Fruit fly (Drosophila melanogaster) whole organism, embryonic: ENCODE data around the gene wdn.

Source experiments
- Blimp-1 ChIP-seq: fragments of 200-800 bp; sonication (Bioruptor generic); optimal IDR thresholded peaks from 3 replicates; lab custom pipeline; 2018; ENCODE audit warnings: missing biosample characterization, missing genetic modification characterization, mild to moderate bottlenecking, moderate library complexity, missing genetic modification reagents
- CG10267 ChIP-seq: fragments of 200-800 bp; sonication (Bioruptor generic); optimal IDR thresholded peaks from 2 replicates; lab custom pipeline; 2018; ENCODE audit warnings: missing biosample characterization, mild to moderate bottlenecking, missing genetic modification characterization, moderate library complexity
- CG10979 ChIP-seq: fragments of 200-800 bp; sonication (Bioruptor generic); optimal IDR thresholded peaks from 2 replicates; lab custom pipeline; 2018; ENCODE audit warnings: missing biosample characterization, mild to moderate bottlenecking, missing genetic modification characterization, moderate library complexity
- CG11456 ChIP-seq: fragments of 200-800 bp; sonication (Bioruptor generic); IDR thresholded peaks from 3 replicates; pipeline ENCODE4 v1.3.6; 2022; ENCODE audit warnings: missing biosample characterization, missing genetic modification characterization
- CG11504 ChIP-seq: fragments of 200-800 bp; sonication (Bioruptor generic); optimal IDR thresholded peaks from 3 replicates; lab custom pipeline; 2019; ENCODE audit warnings: missing biosample characterization, mild to moderate bottlenecking, missing genetic modification characterization, moderate library complexity
- CG12236 ChIP-seq: fragments of 200-800 bp; sonication (Bioruptor generic); optimal IDR thresholded peaks from 2 replicates; lab custom pipeline; 2016; ENCODE audit warnings: missing biosample characterization, missing genetic modification characterization
- CG13424 ChIP-seq: fragments of 200-800 bp; sonication (Bioruptor generic); optimal IDR thresholded peaks from 2 replicates; lab custom pipeline; 2019; ENCODE audit warnings: missing biosample characterization, mild to moderate bottlenecking, missing genetic modification characterization, moderate library complexity
- CG14710 ChIP-seq: fragments of 200-800 bp; sonication (Bioruptor generic); optimal IDR thresholded peaks from 3 replicates; lab custom pipeline; 2019; ENCODE audit warnings: missing biosample characterization, mild to moderate bottlenecking, missing genetic modification characterization, moderate library complexity
- CG1602 ChIP-seq: fragments of 200-800 bp; sonication (Bioruptor generic); optimal IDR thresholded peaks from 3 replicates; lab custom pipeline; 2016; ENCODE audit warnings: missing biosample characterization, missing genetic modification characterization
- CG17186 ChIP-seq: fragments of 200-800 bp; sonication (Bioruptor generic); optimal IDR thresholded peaks from 3 replicates; lab custom pipeline; 2017; ENCODE audit warnings: missing biosample characterization, missing genetic modification reagents, missing genetic modification characterization
- CG17361 ChIP-seq: fragments of 200-800 bp; sonication (Bioruptor generic); IDR thresholded peaks from 3 replicates; pipeline ENCODE4 v1.3.6; 2022; ENCODE audit warnings: missing biosample characterization, missing genetic modification characterization
- CG18262 ChIP-seq: fragments of 200-800 bp; optimal IDR thresholded peaks from 3 replicates; lab custom pipeline; 2019; ENCODE audit warnings: missing biosample characterization, mild to moderate bottlenecking, missing genetic modification characterization, moderate library complexity
- CG2678 ChIP-seq: fragments of 200-800 bp; sonication (Bioruptor generic); optimal IDR thresholded peaks from 3 replicates; lab custom pipeline; 2019; ENCODE audit warnings: missing biosample characterization, mild to moderate bottlenecking, missing genetic modification characterization, moderate library complexity
- CG2712 ChIP-seq: fragments of 200-800 bp; optimal IDR thresholded peaks from 3 replicates; lab custom pipeline; 2019; ENCODE audit warnings: missing biosample characterization, mild to moderate bottlenecking, missing genetic modification characterization, moderate library complexity
- CG30431 ChIP-seq: fragments of 200-800 bp; sonication (Bioruptor generic); optimal IDR thresholded peaks from 2 replicates; lab custom pipeline; 2017; ENCODE audit warnings: missing biosample characterization, missing genetic modification characterization
- CG32767 ChIP-seq: fragments of 200-800 bp; sonication (Bioruptor generic); IDR thresholded peaks from 2 replicates; pipeline ENCODE4 v1.3.6; 2022; ENCODE audit warnings: missing biosample characterization, missing genetic modification characterization
- CG3847 ChIP-seq: fragments of 200-800 bp; sonication (Bioruptor generic); IDR thresholded peaks from 2 replicates; pipeline ENCODE4 v1.3.6; 2022; ENCODE audit warnings: missing biosample characterization, missing genetic modification characterization
- CG6254 ChIP-seq: fragments of 200-800 bp; sonication (Bioruptor generic); optimal IDR thresholded peaks from 3 replicates; lab custom pipeline; 2017; ENCODE audit warnings: mild to moderate bottlenecking, missing biosample characterization, missing genetic modification reagents, missing genetic modification characterization
- CG7556 ChIP-seq: fragments of 200-800 bp; sonication (Bioruptor generic); optimal IDR thresholded peaks from 2 replicates; lab custom pipeline; 2017; ENCODE audit warnings: missing biosample characterization, mild to moderate bottlenecking, missing genetic modification characterization
- CG7839 ChIP-seq: fragments of 200-800 bp; sonication (Bioruptor generic); optimal IDR thresholded peaks from 3 replicates; lab custom pipeline; 2018; ENCODE audit warnings: missing biosample characterization, mild to moderate bottlenecking, missing genetic modification characterization, moderate library complexity
- CG8388 ChIP-seq: fragments of 200-800 bp; sonication (Bioruptor generic); optimal IDR thresholded peaks from 2 replicates; lab custom pipeline; 2019; ENCODE audit warnings: missing biosample characterization, mild to moderate bottlenecking, missing genetic modification characterization, moderate library complexity
- Dbx ChIP-seq: fragments of 200-800 bp; sonication (Bioruptor generic); IDR thresholded peaks from 3 replicates; pipeline ENCODE4 v1.3.6; 2022; ENCODE audit warnings: missing biosample characterization, missing genetic modification characterization
- Dek ChIP-seq: fragments of 200-800 bp; sonication (Bioruptor generic); optimal IDR thresholded peaks from 3 replicates; lab custom pipeline; 2019; ENCODE audit warnings: missing biosample characterization, mild to moderate bottlenecking, missing genetic modification characterization, moderate library complexity
- Fer2 ChIP-seq: fragments of 200-800 bp; sonication (Bioruptor generic); optimal IDR thresholded peaks from 2 replicates; lab custom pipeline; 2018; ENCODE audit warnings: missing biosample characterization, mild to moderate bottlenecking, missing genetic modification characterization, moderate library complexity
- Gug ChIP-seq: fragments of 200-800 bp; sonication (Bioruptor generic); IDR thresholded peaks from 4 replicates; pipeline ENCODE4 v1.3.6; 2022; ENCODE audit warnings: missing biosample characterization, missing genetic modification characterization
- HLH4C ChIP-seq: fragments of 200-800 bp; sonication (Bioruptor generic); IDR thresholded peaks from 3 replicates; pipeline ENCODE4 v1.3.6; 2022; ENCODE audit warnings: missing biosample characterization, missing genetic modification characterization; ENCODE audit not compliant: partially characterized antibody
- Hey ChIP-seq: fragments of 200-800 bp; sonication (Bioruptor generic); optimal IDR thresholded peaks from 3 replicates; lab custom pipeline; 2018; ENCODE audit warnings: missing biosample characterization, mild to moderate bottlenecking, missing genetic modification characterization
- Hr3 ChIP-seq: fragments of 200-800 bp; sonication (Bioruptor generic); optimal IDR thresholded peaks from 3 replicates; lab custom pipeline; 2016; ENCODE audit warnings: missing biosample characterization, missing genetic modification characterization
- Nf-YB ChIP-seq: fragments of 200-800 bp; sonication (Bioruptor generic); optimal IDR thresholded peaks from 3 replicates; lab custom pipeline; 2019; ENCODE audit warnings: missing biosample characterization, mild to moderate bottlenecking, missing genetic modification characterization, moderate library complexity
- Sox100B ChIP-seq: fragments of 200-800 bp; sonication (Bioruptor generic); optimal IDR thresholded peaks from 3 replicates; lab custom pipeline; 2018; ENCODE audit warnings: missing biosample characterization, mild to moderate bottlenecking, missing genetic modification characterization
- Sox102F ChIP-seq: fragments of 200-800 bp; sonication (Bioruptor generic); optimal IDR thresholded peaks from 2 replicates; lab custom pipeline; 2018; ENCODE audit warnings: missing biosample characterization, mild to moderate bottlenecking, missing genetic modification characterization, moderate library complexity
- ci ChIP-seq: fragments of 200-800 bp; sonication (Bioruptor generic); IDR thresholded peaks from 3 replicates; pipeline ENCODE4 v1.3.6; 2022; ENCODE audit warnings: missing biosample characterization, missing genetic modification characterization
- crc ChIP-seq: fragments of 200-800 bp; sonication (Bioruptor generic); optimal IDR thresholded peaks from 2 replicates; lab custom pipeline; 2016; ENCODE audit warnings: missing biosample characterization, missing genetic modification characterization
- da ChIP-seq: fragments of 200-800 bp; sonication (Bioruptor generic); optimal IDR thresholded peaks from 2 replicates; lab custom pipeline; 2016; ENCODE audit warnings: missing biosample characterization, missing genetic modification characterization
- fd96Cb ChIP-seq: fragments of 200-800 bp; sonication (Bioruptor generic); optimal IDR thresholded peaks from 2 replicates; lab custom pipeline; 2018; ENCODE audit warnings: missing biosample characterization, mild to moderate bottlenecking, missing genetic modification characterization, moderate library complexity
- gcm ChIP-seq: fragments of 200-800 bp; sonication (Bioruptor generic); optimal IDR thresholded peaks from 2 replicates; lab custom pipeline; 2019; ENCODE audit warnings: missing biosample characterization, mild to moderate bottlenecking, missing genetic modification characterization, moderate library complexity
- gem ChIP-seq: fragments of 200-800 bp; sonication (Bioruptor generic); optimal IDR thresholded peaks from 2 replicates; lab custom pipeline; 2019; ENCODE audit warnings: missing biosample characterization, mild to moderate bottlenecking, missing genetic modification characterization, moderate library complexity
- grau ChIP-seq: fragments of 200-800 bp; optimal IDR thresholded peaks from 3 replicates; lab custom pipeline; 2019; ENCODE audit warnings: missing biosample characterization, mild to moderate bottlenecking, missing genetic modification characterization, moderate library complexity
- h ChIP-seq: fragments of >200 bp; optimal IDR thresholded peaks from 2 replicates; lab custom pipeline; 2017
- kah ChIP-seq: fragments of 200-800 bp; sonication (Bioruptor generic); optimal IDR thresholded peaks from 2 replicates; lab custom pipeline; 2018; ENCODE audit warnings: missing biosample characterization, mild to moderate bottlenecking, missing genetic modification characterization
- ken ChIP-seq: fragments of 200-800 bp; sonication (Bioruptor generic); IDR thresholded peaks from 3 replicates; pipeline ENCODE4 v1.3.6; 2022; ENCODE audit warnings: missing biosample characterization, missing genetic modification characterization
- psq ChIP-seq: fragments of 200-800 bp; sonication (Bioruptor generic); optimal IDR thresholded peaks from 2 replicates; lab custom pipeline; 2017; ENCODE audit warnings: missing biosample characterization, missing genetic modification characterization
- row ChIP-seq: fragments of 200-800 bp; sonication (Bioruptor generic); IDR thresholded peaks from 3 replicates; pipeline ENCODE4 v1.3.6; 2022; ENCODE audit warnings: missing biosample characterization, missing genetic modification characterization
- sqz ChIP-seq: fragments of 200-800 bp; sonication (Bioruptor generic); optimal IDR thresholded peaks from 3 replicates; lab custom pipeline; 2018; ENCODE audit warnings: missing biosample characterization, mild to moderate bottlenecking, missing genetic modification characterization
- sug ChIP-seq: fragments of 200-800 bp; optimal IDR thresholded peaks from 2 replicates; lab custom pipeline; 2019; ENCODE audit warnings: missing biosample characterization, mild to moderate bottlenecking, missing genetic modification characterization, moderate library complexity
- tap ChIP-seq: fragments of 200-800 bp; optimal IDR thresholded peaks from 3 replicates; lab custom pipeline; 2019; ENCODE audit warnings: missing biosample characterization, mild to moderate bottlenecking, missing genetic modification characterization, moderate library complexity
- tio ChIP-seq: fragments of 200-800 bp; sonication (Bioruptor generic); optimal IDR thresholded peaks from 2 replicates; lab custom pipeline; 2017; ENCODE audit warnings: missing biosample characterization, missing genetic modification characterization, inconsistent platforms
- ttk ChIP-seq: fragments of 200-800 bp; sonication (Bioruptor generic); IDR thresholded peaks from 2 replicates; pipeline ENCODE4 v2.1.2; 2022; ENCODE audit warnings: missing biosample characterization, missing genetic modification characterization
- vvl ChIP-seq: fragments of 200-800 bp; sonication (Bioruptor generic); IDR thresholded peaks from 2 replicates; pipeline ENCODE4 v1.3.6; 2022; ENCODE audit warnings: missing biosample characterization, missing genetic modification characterization

wdn gene

DNA sequence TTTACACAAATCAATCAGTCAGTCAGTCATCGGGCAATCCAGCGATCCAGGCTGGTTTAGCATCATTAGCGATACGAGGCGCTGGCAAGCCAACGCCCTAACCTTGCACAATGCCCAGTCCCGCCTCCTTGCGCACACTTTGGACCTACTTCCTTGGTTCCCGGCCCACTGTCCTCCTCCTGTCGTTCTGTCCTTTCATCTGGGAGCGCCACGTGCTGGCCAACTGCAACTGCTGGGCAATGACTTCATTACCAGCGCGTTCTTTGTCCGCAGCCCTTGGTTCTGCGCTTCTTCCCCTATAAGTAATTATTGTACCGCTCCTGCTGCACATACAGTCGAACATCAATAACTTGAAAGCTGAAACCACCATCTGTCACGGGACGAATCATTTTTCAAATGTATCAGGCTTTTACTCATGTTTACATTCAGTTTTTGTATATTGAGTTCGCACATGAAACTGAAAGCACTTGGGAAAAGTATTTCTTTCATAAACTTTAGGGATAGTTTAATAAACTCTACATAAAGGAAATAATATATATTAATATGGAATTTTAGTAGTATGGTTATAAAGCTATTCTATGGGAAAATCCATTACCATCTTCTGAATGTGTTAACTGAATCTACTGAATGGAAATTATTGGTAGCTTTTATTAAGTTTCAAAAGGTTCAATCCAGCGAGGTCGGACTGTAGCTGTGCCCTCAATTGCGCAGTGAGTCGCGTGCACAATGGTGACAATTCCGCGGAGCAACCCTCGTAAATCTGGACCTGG lies 36.6 kb upstream of the wdn start (continued):
- TF ChIP-seq fd96Cb (tag; lab: Kevin White, UChicago) (peak; percentile 0), CG30431 (GFP tag; lab: Kevin White, UChicago) (no peak), CG8388 (GFP tag; lab: Kevin White, UChicago) (peak; percentile 29), CG17186 (GFP tag; lab: Kevin White, UChicago) (no peak), CG1602 (GFP tag; lab: Kevin White, UChicago) (no peak), Hr3 (GFP tag; lab: Kevin White, UChicago) (peak; percentile 8), CG2712 (peak; percentile 24), sug (tag; lab: Kevin White, UChicago) (no peak), CG11504 (peak; percentile 55), gem (tag; lab: Kevin White, UChicago) (peak; percentile 56), kah (GFP tag; lab: Kevin White, UChicago) (no peak), Hey (tag; lab: Kevin White, UChicago) (peak; percentile 84), da (GFP tag; lab: Kevin White, UChicago) (no peak), CG32767 (GFP tag; lab: Robert Waterston, UW) (no peak), CG17361 (GFP tag; lab: Robert Waterston, UW) (peak; percentile 52; the same call in 2 of the 3 replicates), vvl (GFP tag; lab: Robert Waterston, UW) (no peak), CG11456 (0 out of 3 replicates have a peak, but pooled peaks have one; percentile 59), crc (GFP tag; lab: Kevin White, UChicago) (no peak), tio (GFP tag; lab: Kevin White, UChicago) (peak; percentile 16), Fer2 (tag; lab: Kevin White, UChicago) (no peak), CG13424 (peak; percentile 23), ttk (GFP tag; lab: Robert Waterston, UW) (no peak), ken (GFP tag; lab: Robert Waterston, UW) (no peak), Gug (GFP tag; lab: Robert Waterston, UW) (no peak), CG10979 (peak; percentile 28), Blimp-1 (GFP tag; lab: Kevin White, UChicago) (peak; percentile 34), gcm (GFP tag; lab: Kevin White, UChicago) (no peak), Dbx (GFP tag; lab: Robert Waterston, UW) (no peak), Sox102F (peak; percentile 3), h (lab: Kevin White, UChicago) (no peak), CG3847 (GFP tag; lab: Robert Waterston, UW) (no peak), CG7839 (peak; percentile 39), psq (GFP tag; lab: Kevin White, UChicago) (no peak), row (GFP tag; lab: Robert Waterston, UW) (peak; percentile 47; the same call in 2 of the 3 replicates), Dek (tag; lab: Kevin White, UChicago) (no peak), Nf-YB (GFP tag; lab: Kevin White, UChicago) (no peak), CG7556 (GFP tag; lab: Kevin White, UChicago) (peak; percentile 8), CG12236 (GFP tag; lab: Kevin White, UChicago) (no peak), sqz (no peak), CG2678 (tag; lab: Kevin White, UChicago) (peak; percentile 40), Sox100B (GFP tag; lab: Kevin White, UChicago) (peak; percentile 28), HLH4C (no peak), CG6254 (no peak), ci (GFP tag; lab: Robert Waterston, UW) (0 out of 3 replicates have a peak, but pooled peaks have one; percentile 7), CG14710 (tag; lab: Kevin White, UChicago) (peak; percentile 31), CG10267 (peak; percentile 10), tap (peak; percentile 8), CG18262 (tag; lab: Kevin White, UChicago) (peak; percentile 59), grau (peak; percentile 91)
